Worm (Caenorhabditis elegans) whole organism, L3 larva: Measurements from ENCODE around the gene laat-1.

Experiments used
- R02D3.7 ChIP-seq: fragments of 150-350 bp; optimal IDR thresholded peaks from 2 replicates; lab custom pipeline; 2014; ENCODE audit warnings: missing biosample characterization, missing genetic modification characterization
- ZK546.5 ChIP-seq: sonication (generic microtip); optimal IDR thresholded peaks from 2 replicates; lab custom pipeline; 2017; ENCODE audit warnings: missing biosample characterization, missing genetic modification characterization
- ama-1 ChIP-seq: fragments of 150-350 bp; optimal IDR thresholded peaks from 2 replicates; lab custom pipeline; 2018
- ceh-16 ChIP-seq: sonication (generic microtip); optimal IDR thresholded peaks from 2 replicates; lab custom pipeline; 2017; ENCODE audit warnings: missing biosample characterization, missing genetic modification characterization
- ceh-28 ChIP-seq: fragments of 150-350 bp; optimal IDR thresholded peaks from 2 replicates; lab custom pipeline; 2014; ENCODE audit warnings: missing biosample characterization, missing genetic modification reagents, missing genetic modification characterization
- ceh-9 ChIP-seq: sonication (generic microtip); optimal IDR thresholded peaks from 2 replicates; lab custom pipeline; 2018; ENCODE audit warnings: missing biosample characterization, missing genetic modification characterization
- daf-12 ChIP-seq: fragments of 150-350 bp; optimal IDR thresholded peaks from 2 replicates; lab custom pipeline; 2014; ENCODE audit warnings: missing biosample characterization, missing genetic modification reagents, missing genetic modification characterization
- egl-27 ChIP-seq: sonication (generic microtip); optimal IDR thresholded peaks from 4 replicates; lab custom pipeline; 2017; ENCODE audit warnings: missing biosample characterization, missing genetic modification reagents, missing genetic modification characterization
- egl-5 ChIP-seq: fragments of 150-350 bp; optimal IDR thresholded peaks from 2 replicates; lab custom pipeline; 2017; ENCODE audit warnings: missing biosample characterization, missing genetic modification reagents, missing genetic modification characterization, inconsistent platforms
- elt-1 ChIP-seq: fragments of 150-350 bp; optimal IDR thresholded peaks from 2 replicates; lab custom pipeline; 2014; ENCODE audit warnings: missing biosample characterization, missing genetic modification characterization
- elt-2 ChIP-seq: sonication (generic microtip); optimal IDR thresholded peaks from 2 replicates; lab custom pipeline; 2016; ENCODE audit warnings: missing genetic modification reagents, mild to moderate bottlenecking, missing genetic modification characterization, missing compliant biosample characterization
- elt-3 ChIP-seq, 3 experiments: fragments of 150-350 bp in 1 of 3; sonication (generic microtip) in 2 of 3; optimal IDR thresholded peaks; 2 replicates in 2 of 3; 4 replicates in 1 of 3; lab custom pipeline; 2014 to 2017; ENCODE audit warnings: missing biosample characterization in 3 of 3, missing genetic modification characterization in 3 of 3
- fkh-10 ChIP-seq: sonication (generic microtip); optimal IDR thresholded peaks from 2 replicates; lab custom pipeline; 2017; ENCODE audit warnings: missing biosample characterization, missing genetic modification reagents, missing genetic modification characterization
- fkh-2 ChIP-seq: fragments of 150-350 bp; optimal IDR thresholded peaks from 2 replicates; lab custom pipeline; 2014; ENCODE audit warnings: missing biosample characterization, missing genetic modification reagents, missing genetic modification characterization
- fos-1 ChIP-seq: fragments of 150-350 bp; optimal IDR thresholded peaks from 2 replicates; lab custom pipeline; 2014; ENCODE audit warnings: missing biosample characterization, missing genetic modification characterization
- hmg-11 ChIP-seq: sonication (generic microtip); optimal IDR thresholded peaks from 2 replicates; lab custom pipeline; 2016; ENCODE audit warnings: missing genetic modification characterization, missing compliant biosample characterization
- jun-1 ChIP-seq: fragments of 150-350 bp; optimal IDR thresholded peaks from 2 replicates; lab custom pipeline; 2014; ENCODE audit warnings: missing biosample characterization, missing genetic modification reagents, missing genetic modification characterization
- lin-15B ChIP-seq: fragments of 150-350 bp; optimal IDR thresholded peaks from 2 replicates; lab custom pipeline; 2014; ENCODE audit warnings: missing biosample characterization, missing genetic modification characterization
- lin-39 ChIP-seq: fragments of 150-350 bp; optimal IDR thresholded peaks from 2 replicates; lab custom pipeline; 2018; ENCODE audit warnings: missing biosample characterization, missing genetic modification reagents, missing genetic modification characterization
- lsy-12 ChIP-seq: sonication (generic microtip); optimal IDR thresholded peaks from 2 replicates; lab custom pipeline; 2016; ENCODE audit warnings: mild to moderate bottlenecking, missing genetic modification characterization, missing compliant biosample characterization
- mdl-1 ChIP-seq: fragments of 150-350 bp; optimal IDR thresholded peaks from 2 replicates; lab custom pipeline; 2014; ENCODE audit warnings: missing biosample characterization, missing genetic modification characterization
- nfya-1 ChIP-seq: sonication (generic microtip); optimal IDR thresholded peaks from 2 replicates; lab custom pipeline; 2017; ENCODE audit warnings: missing genetic modification characterization, mild to moderate bottlenecking, missing compliant biosample characterization, antibody characterized with exemption, moderate library complexity; ENCODE audit not compliant: insufficient read depth
- nhr-23 ChIP-seq: fragments of 150-350 bp; optimal IDR thresholded peaks from 2 replicates; lab custom pipeline; 2014; ENCODE audit warnings: missing biosample characterization, missing genetic modification reagents, missing genetic modification characterization
- nhr-25 ChIP-seq: sonication (generic microtip); optimal IDR thresholded peaks from 2 replicates; lab custom pipeline; 2017; ENCODE audit warnings: missing biosample characterization, missing genetic modification characterization
- nhr-43 ChIP-seq: sonication (generic microtip); optimal IDR thresholded peaks from 2 replicates; lab custom pipeline; 2016; ENCODE audit warnings: mild to moderate bottlenecking, missing genetic modification characterization, missing compliant biosample characterization; ENCODE audit not compliant: poor library complexity, severe bottlenecking
- nhr-67 ChIP-seq: fragments of 150-350 bp; optimal IDR thresholded peaks from 2 replicates; lab custom pipeline; 2014; ENCODE audit warnings: missing biosample characterization, missing genetic modification characterization
- nhr-76 ChIP-seq: fragments of 150-350 bp; sonication (generic microtip); optimal IDR thresholded peaks from 5 replicates; lab custom pipeline; 2014; ENCODE audit warnings: missing biosample characterization, missing genetic modification characterization
- pha-4 ChIP-seq: fragments of 150-350 bp; optimal IDR thresholded peaks from 2 replicates; lab custom pipeline; 2014; ENCODE audit warnings: missing biosample characterization, missing genetic modification reagents, missing genetic modification characterization
- pqm-1 ChIP-seq: fragments of 150-350 bp; optimal IDR thresholded peaks from 2 replicates; lab custom pipeline; 2017; ENCODE audit warnings: missing biosample characterization, missing genetic modification characterization, inconsistent platforms
- sea-2 ChIP-seq: fragments of 150-350 bp; sonication (generic microtip); optimal IDR thresholded peaks from 4 replicates; lab custom pipeline; 2014; ENCODE audit warnings: missing biosample characterization, missing genetic modification reagents, missing genetic modification characterization
- skn-1 ChIP-seq: fragments of 150-350 bp; optimal IDR thresholded peaks from 2 replicates; lab custom pipeline; 2014; ENCODE audit warnings: missing biosample characterization, missing genetic modification characterization
- snpc-4 ChIP-seq: fragments of 150-350 bp; optimal IDR thresholded peaks from 2 replicates; lab custom pipeline; 2014; ENCODE audit warnings: missing biosample characterization, missing genetic modification characterization
- tbx-2 ChIP-seq: sonication (generic microtip); optimal IDR thresholded peaks from 2 replicates; lab custom pipeline; 2016; ENCODE audit warnings: mild to moderate bottlenecking, missing genetic modification characterization, missing compliant biosample characterization
- unc-62 ChIP-seq: fragments of 150-350 bp; sonication (generic microtip); optimal IDR thresholded peaks from 4 replicates; lab custom pipeline; 2014; ENCODE audit warnings: missing biosample characterization, missing genetic modification reagents, missing genetic modification characterization
- zag-1 ChIP-seq: fragments of 150-350 bp; optimal IDR thresholded peaks from 2 replicates; lab custom pipeline; 2014; ENCODE audit warnings: missing biosample characterization, missing genetic modification characterization

The laat-1 gene

DNA sequence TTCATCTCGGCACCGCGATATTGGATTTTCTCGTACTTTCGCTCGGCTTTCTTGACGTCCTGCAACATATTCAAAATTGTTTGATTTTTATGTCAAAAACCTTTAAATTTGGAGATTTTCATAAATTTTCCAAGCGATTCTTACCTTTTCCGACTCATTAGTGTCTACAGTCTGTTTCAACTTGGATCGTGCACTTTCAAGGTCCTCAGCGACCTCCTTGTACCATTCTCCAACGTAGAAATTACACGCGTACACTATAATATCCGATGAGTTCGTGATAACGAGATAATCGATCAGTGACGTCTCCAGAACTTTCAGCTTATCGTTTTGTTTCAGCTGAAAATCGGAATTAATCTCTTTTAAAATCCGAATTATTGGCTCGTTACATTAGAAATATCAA lies 10.1 kb upstream of the laat-1 start:
- no peak for TF ChIP-seq fkh-10 (GFP tag; lab: Kevin White, UChicago)

ce11 chrII:240043-240442 lies 2.4 kb upstream of the laat-1 start:
- peak; percentile 92 for TF ChIP-seq elt-2 (tag; lab: Kevin White, UChicago)
- no peak for TF ChIP-seq fos-1 (tag; lab: Kevin White, UChicago)
- TF ChIP-seq skn-1 (tag; lab: Kevin White, UChicago) = peak; percentile 75
- no peak for TF ChIP-seq nhr-76 (tag; lab: Kevin White, UChicago)
- no peak for TF ChIP-seq sea-2 (GFP tag; lab: Kevin White, UChicago)
- no peak for TF ChIP-seq nhr-67 (tag; lab: Kevin White, UChicago)
- TF ChIP-seq lin-39 = no peak
- no peak for TF ChIP-seq egl-27 (tag; lab: Kevin White, UChicago)
- TF ChIP-seq nhr-25 = no peak
- TF ChIP-seq nhr-43 (tag; lab: Kevin White, UChicago) = no peak
- TF ChIP-seq nfya-1 = no peak
- TF ChIP-seq pqm-1 = peak; percentile 100

DNA sequence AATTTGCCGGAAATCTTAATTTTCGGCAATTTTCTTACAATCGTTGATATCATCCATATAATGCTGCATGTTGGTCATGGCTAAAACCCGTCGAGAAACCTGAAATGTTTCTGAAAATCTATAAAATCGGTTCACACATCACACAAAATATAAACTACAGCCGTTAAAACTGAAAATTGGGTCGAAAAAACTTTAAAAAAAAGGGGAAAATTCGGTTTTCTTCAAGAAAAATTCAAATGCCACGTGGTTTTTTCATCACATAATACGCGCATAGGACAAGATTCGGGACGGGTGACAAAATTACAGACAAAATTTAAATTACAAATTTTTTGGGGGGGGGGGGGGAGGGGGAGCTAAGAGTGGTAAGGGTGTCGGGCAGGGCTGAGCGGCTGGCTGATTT lies 5.0 kb downstream of the laat-1 start, which contains the start of gene Y43H11AL.1:
TSS of gene Y43H11AL.1 (minus strand) at position 101 of the 400 bp plus-strand sequence.
- TF ChIP-seq hmg-11 (tag; lab: Kevin White, UChicago) (no peak), elt-1 (tag; lab: Kevin White, UChicago) (no peak), nhr-67 (tag; lab: Kevin White, UChicago) (no peak), skn-1 (tag; lab: Kevin White, UChicago) (no peak), nhr-43 (tag; lab: Kevin White, UChicago) (no peak), fkh-10 (GFP tag; lab: Kevin White, UChicago) (no peak), fos-1 (tag; lab: Kevin White, UChicago) (no peak), sea-2 (GFP tag; lab: Kevin White, UChicago) (no peak), R02D3.7 (tag; lab: Kevin White, UChicago) (no peak), nhr-25 (no peak), jun-1 (no peak), fkh-2 (tag; lab: Kevin White, UChicago) (no peak)

DNA sequence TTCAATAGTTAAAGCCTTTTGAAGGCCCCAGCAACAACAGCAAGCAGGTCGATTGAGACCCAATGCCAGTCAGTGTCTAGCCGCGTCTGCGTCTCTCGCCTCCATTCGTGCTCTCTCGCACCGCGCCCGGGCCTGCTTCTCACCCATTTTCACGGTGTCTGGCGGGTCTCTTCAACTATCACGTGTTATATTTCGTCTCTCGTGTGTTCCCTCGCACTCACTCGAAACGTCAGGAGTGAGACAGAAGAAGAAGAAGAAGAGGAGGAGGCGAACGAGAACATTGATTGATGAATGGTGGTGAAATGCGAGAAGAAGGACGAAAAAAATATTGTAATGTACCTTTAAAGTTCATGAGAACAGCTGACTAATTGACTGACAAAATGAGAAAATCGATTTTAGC lies 16.4 kb downstream of the laat-1 start:
- TF ChIP-seq nhr-23 (tag; lab: Kevin White, UChicago) (peak; percentile 81), elt-3 (tag; optimal IDR thresholded peaks at IDR 0.05; lab: Kevin White, UChicago) (no peak), R02D3.7 (tag; lab: Kevin White, UChicago) (peak; percentile 3), fkh-10 (GFP tag; lab: Kevin White, UChicago) (no peak), nhr-76 (tag; lab: Kevin White, UChicago) (no peak), pha-4 (tag; lab: Kevin White, UChicago) (peak; percentile 47), lin-15B (peak; percentile 71), ceh-28 (tag; lab: Kevin White, UChicago) (peak; percentile 75), tbx-2 (tag; lab: Kevin White, UChicago) (peak; percentile 58), pqm-1 (peak; percentile 46), lin-39 (peak; percentile 95), ceh-16 (tag; lab: Kevin White, UChicago) (no peak), ZK546.5 (no peak), mdl-1 (peak; percentile 40), egl-5 (tag; lab: Kevin White, UChicago) (peak; percentile 15), skn-1 (tag; lab: Kevin White, UChicago) (peak; percentile 37), nfya-1 (peak; percentile 86), elt-1 (tag; lab: Kevin White, UChicago) (peak; percentile 66), ama-1 (lab: Kevin White, UChicago) (peak; percentile 41), hmg-11 (tag; lab: Kevin White, UChicago) (peak; percentile 85), snpc-4 (tag; lab: Kevin White, UChicago) (peak; percentile 37), ceh-9 (tag; lab: Kevin White, UChicago) (no peak), elt-2 (tag; lab: Kevin White, UChicago) (peak; percentile 56), jun-1 (peak; percentile 81), daf-12 (tag; lab: Kevin White, UChicago) (no peak), unc-62 (GFP tag; lab: Kevin White, UChicago) (peak; percentile 64), nhr-25 (peak; percentile 96), zag-1 (tag; lab: Kevin White, UChicago) (no peak), lsy-12 (tag; lab: Kevin White, UChicago) (peak; percentile 34)
